Worm (Caenorhabditis elegans): Measurements from ENCODE around the gene pde-3.

Gene pde-3

DNA sequence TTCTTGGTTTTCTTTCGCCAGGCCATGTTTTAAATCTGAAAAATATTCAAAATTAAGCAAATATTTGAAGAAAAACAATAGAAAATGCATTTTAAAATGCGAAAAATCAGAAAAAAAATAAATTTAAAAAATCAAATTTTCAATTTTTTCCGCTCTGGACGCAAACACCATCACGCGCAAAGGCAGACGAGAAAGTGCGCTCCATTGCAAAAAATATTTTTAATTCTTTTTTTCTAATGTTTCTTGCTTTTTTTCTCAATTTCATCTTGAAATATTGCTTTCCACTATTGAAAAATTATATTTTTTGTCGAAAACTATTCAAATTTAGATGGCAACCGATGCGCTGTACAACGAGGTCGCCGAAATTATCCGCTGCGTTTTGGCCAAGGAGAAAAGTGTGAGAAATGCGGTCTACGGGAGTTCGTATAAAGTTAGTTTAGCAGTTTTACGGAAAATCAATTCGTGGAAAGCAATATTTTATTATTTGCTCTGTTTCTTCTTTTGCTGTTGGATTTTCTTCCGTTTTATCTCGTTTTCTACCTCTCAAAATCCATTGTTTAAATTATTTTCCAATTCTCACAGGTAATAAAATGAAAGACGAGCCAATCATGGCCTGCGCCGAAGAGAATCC, 49.9 kb downstream of the pde-3 start, which contains the start of the genes pole-4, nsun-5 and metl-2:
pole-4 (minus strand) TSS at position 35 of the 631 bp plus-strand sequence.
nsun-5 (plus strand) TSS at position 298 of the 631 bp plus-strand sequence.
metl-2 (plus strand) TSS at position 581 of the 631 bp plus-strand sequence.
- TF ChIP-seq nhr-28 (tag; optimal IDR thresholded peaks at IDR 0.05) (no peak), ceh-88 (GFP tag; IDR thresholded peaks at IDR 0.05) (no peak), C34B4.2 (tag; optimal IDR thresholded peaks at IDR 0.05) (no peak), xbp-1 (tag; optimal IDR thresholded peaks at IDR 0.05) (peak; percentile 55), unc-98 (GFP tag; IDR thresholded peaks at IDR 0.05) (no peak), sox-4 (tag; optimal IDR thresholded peaks at IDR 0.05) (no peak), snu-23 (GFP tag; optimal IDR thresholded peaks at IDR 0.05) (peak; percentile 71), fkh-10 (GFP tag; optimal IDR thresholded peaks at IDR 0.05) (no peak), unc-30 (tag; optimal IDR thresholded peaks at IDR 0.05) (no peak), fos-1 (tag; optimal IDR thresholded peaks at IDR 0.05) (peak; percentile 21), elt-2 (tag; optimal IDR thresholded peaks at IDR 0.05) (no peak), sup-37 (GFP tag; optimal IDR thresholded peaks at IDR 0.05) (no peak), swsn-7 (tag; optimal IDR thresholded peaks at IDR 0.05) (peak; percentile 52), fkh-8 (tag; optimal IDR thresholded peaks at IDR 0.05) (peak; percentile 66), tlp-1 (tag; optimal IDR thresholded peaks at IDR 0.05) (no peak), unc-130 (tag; optimal IDR thresholded peaks at IDR 0.05) (peak; percentile 37), Y116A8C.19 (tag; optimal IDR thresholded peaks at IDR 0.05; ENCODE audit: borderline replicate concordance) (no peak), pag-3 (tag; optimal IDR thresholded peaks at IDR 0.05; ENCODE audit: borderline replicate concordance, insufficient read depth) (no peak), ets-5 (GFP tag; IDR thresholded peaks at IDR 0.05) (no peak), unc-86 (tag; optimal IDR thresholded peaks at IDR 0.05) (peak; percentile 31), dpl-1 (GFP tag; optimal IDR thresholded peaks at IDR 0.05) (peak; percentile 76 to 87 (median 81)), lin-35 (GFP tag; optimal IDR thresholded peaks at IDR 0.05) (peak; percentile 81 to 88), lin-14 (GFP tag; optimal IDR thresholded peaks at IDR 0.05) (no peak), unc-62 (GFP tag; optimal IDR thresholded peaks at IDR 0.05) (no peak), elt-3 (tag; optimal IDR thresholded peaks at IDR 0.05) (peak in 1 of 6 experiments; percentile 74), vab-15 (tag; optimal IDR thresholded peaks at IDR 0.05) (no peak), hpl-2 (GFP tag; optimal IDR thresholded peaks at IDR 0.05) (no peak), nhr-76 (tag; optimal IDR thresholded peaks at IDR 0.05) (no peak), skn-1 (tag; optimal IDR thresholded peaks at IDR 0.05) (peak; percentile 68), blmp-1 (tag; optimal IDR thresholded peaks at IDR 0.05) (peak; percentile 54), ceh-90 (tag; optimal IDR thresholded peaks at IDR 0.05) (no peak), nhr-237 (tag; optimal IDR thresholded peaks at IDR 0.05) (no peak), F16B12.6 (tag; optimal IDR thresholded peaks at IDR 0.05) (peak; percentile 91), pqm-1 (tag; optimal IDR thresholded peaks at IDR 0.05) (no peak), mdl-1 (tag; optimal IDR thresholded peaks at IDR 0.05) (peak in 1 of 2 experiments; percentile 36), dsc-1 (tag; optimal IDR thresholded peaks at IDR 0.05) (peak; percentile 27), alr-1 (tag; optimal IDR thresholded peaks at IDR 0.05; ENCODE audit: borderline replicate concordance) (no peak), efl-3 (GFP tag; optimal IDR thresholded peaks at IDR 0.05) (no peak), egl-13 (tag; optimal IDR thresholded peaks at IDR 0.05) (no peak), mab-9 (GFP tag; IDR thresholded peaks at IDR 0.05) (no peak), jun-1 (tag; optimal IDR thresholded peaks at IDR 0.05) (no peak), irx-1 (tag; optimal IDR thresholded peaks at IDR 0.05) (no peak), lin-39 (tag; optimal IDR thresholded peaks at IDR 0.05) (no peak), mep-1 (tag; optimal IDR thresholded peaks at IDR 0.05) (peak; percentile 75), hlh-4 (tag; optimal IDR thresholded peaks at IDR 0.05) (no peak), zip-4 (GFP tag; optimal IDR thresholded peaks at IDR 0.05) (no peak), nhr-77 (tag; optimal IDR thresholded peaks at IDR 0.05) (peak; percentile 57), ama-1 (optimal IDR thresholded peaks at IDR 0.05) (no peak), aha-1 (tag; optimal IDR thresholded peaks at IDR 0.05) (no peak), nhr-20 (tag; optimal IDR thresholded peaks at IDR 0.05) (peak; percentile 63), pax-3 (tag; optimal IDR thresholded peaks at IDR 0.05) (no peak), mef-2 (tag; optimal IDR thresholded peaks at IDR 0.05) (no peak), ces-1 (GFP tag; optimal IDR thresholded peaks at IDR 0.05) (no peak)

All from whole organism, L1 larva.